Fruit fly (Drosophila melanogaster) whole organism, embryonic: ENCODE measurements around the gene Hat1.

ENCODE experiments used
- Asciz ChIP-seq: fragments of 200-800 bp; sonication (Bioruptor generic); optimal IDR thresholded peaks from 2 replicates; lab custom pipeline; 2017; ENCODE audit warnings: missing biosample characterization, mild to moderate bottlenecking, missing genetic modification characterization, missing genetic modification reagents
- Blimp-1 ChIP-seq: fragments of 200-800 bp; sonication (Bioruptor generic); optimal IDR thresholded peaks from 3 replicates; lab custom pipeline; 2018; ENCODE audit warnings: missing biosample characterization, missing genetic modification characterization, mild to moderate bottlenecking, moderate library complexity, missing genetic modification reagents
- CG12071 ChIP-seq: fragments of 200-800 bp; sonication (Bioruptor generic); optimal IDR thresholded peaks from 3 replicates; lab custom pipeline; 2018; ENCODE audit warnings: missing biosample characterization, mild to moderate bottlenecking, missing genetic modification characterization
- CG15073 ChIP-seq: fragments of 200-800 bp; sonication (Bioruptor generic); optimal IDR thresholded peaks from 2 replicates; lab custom pipeline; 2016; ENCODE audit warnings: missing biosample characterization, missing genetic modification characterization
- CG15601 ChIP-seq: fragments of 200-800 bp; sonication (Bioruptor generic); optimal IDR thresholded peaks from 3 replicates; lab custom pipeline; 2019; ENCODE audit warnings: missing biosample characterization, mild to moderate bottlenecking, missing genetic modification characterization, moderate library complexity
- CG15696 ChIP-seq: fragments of 200-800 bp; sonication (Bioruptor generic); optimal IDR thresholded peaks from 2 replicates; lab custom pipeline; 2019; ENCODE audit warnings: missing biosample characterization, mild to moderate bottlenecking, missing genetic modification characterization, moderate library complexity
- CG16863 ChIP-seq: fragments of 200-800 bp; sonication (Bioruptor generic); optimal IDR thresholded peaks from 3 replicates; lab custom pipeline; 2016; ENCODE audit warnings: missing biosample characterization, missing genetic modification characterization
- CG17612 ChIP-seq: fragments of 200-800 bp; sonication (Bioruptor generic); IDR thresholded peaks from 2 replicates; pipeline ENCODE4 v1.3.6; 2022; ENCODE audit warnings: missing biosample characterization, missing genetic modification characterization
- CG18262 ChIP-seq: fragments of 200-800 bp; optimal IDR thresholded peaks from 3 replicates; lab custom pipeline; 2019; ENCODE audit warnings: missing biosample characterization, mild to moderate bottlenecking, missing genetic modification characterization, moderate library complexity
- CG2678 ChIP-seq: fragments of 200-800 bp; sonication (Bioruptor generic); optimal IDR thresholded peaks from 3 replicates; lab custom pipeline; 2019; ENCODE audit warnings: missing biosample characterization, mild to moderate bottlenecking, missing genetic modification characterization, moderate library complexity
- CG31224 ChIP-seq: fragments of 200-800 bp; sonication (Bioruptor generic); IDR thresholded peaks from 2 replicates; pipeline ENCODE4 v1.3.6; 2022; ENCODE audit warnings: missing biosample characterization, missing genetic modification characterization
- CG33557 ChIP-seq: fragments of 200-800 bp; sonication (Bioruptor generic); optimal IDR thresholded peaks from 2 replicates; lab custom pipeline; 2019; ENCODE audit warnings: missing biosample characterization, mild to moderate bottlenecking, missing genetic modification characterization, moderate library complexity
- CG34224 ChIP-seq: fragments of 200-800 bp; sonication (Bioruptor generic); IDR thresholded peaks from 3 replicates; pipeline ENCODE4 v1.3.6; 2022; ENCODE audit warnings: missing biosample characterization, missing genetic modification characterization; ENCODE audit not compliant: partially characterized antibody
- CG4730 ChIP-seq: fragments of 200-800 bp; sonication (Bioruptor generic); IDR thresholded peaks from 2 replicates; pipeline ENCODE4 v1.3.6; 2022; ENCODE audit warnings: missing biosample characterization, missing genetic modification characterization
- CG7372 ChIP-seq: fragments of 200-800 bp; sonication (Bioruptor generic); IDR thresholded peaks from 2 replicates; pipeline ENCODE4 v1.3.6; 2022; ENCODE audit warnings: missing biosample characterization, missing genetic modification characterization
- CG7745 ChIP-seq: fragments of 200-800 bp; sonication (Bioruptor generic); optimal IDR thresholded peaks from 2 replicates; lab custom pipeline; 2018; ENCODE audit warnings: missing biosample characterization, mild to moderate bottlenecking, missing genetic modification characterization, moderate library complexity
- CG8290 ChIP-seq, 3 experiments: fragments of 200-800 bp; sonication (Bioruptor generic); optimal IDR thresholded peaks; 2 replicates each; lab custom pipeline; 2016 to 2019; ENCODE audit warnings: missing biosample characterization in 3 of 3, missing genetic modification characterization in 3 of 3, mild to moderate bottlenecking in 2 of 3, moderate library complexity in 1 of 3
- CG9437 ChIP-seq: fragments of 200-800 bp; sonication (Bioruptor generic); optimal IDR thresholded peaks from 2 replicates; lab custom pipeline; 2018; ENCODE audit warnings: missing biosample characterization, mild to moderate bottlenecking, missing genetic modification characterization
- Dfd ChIP-seq, 2 experiments: fragments of >200 bp; optimal IDR thresholded peaks; 2 replicates each; lab custom pipeline; 2017; ENCODE audit warnings: missing biosample characterization in 2 of 2, missing genetic modification characterization in 2 of 2
- ERR ChIP-seq: fragments of 200-800 bp; sonication (Bioruptor generic); optimal IDR thresholded peaks from 2 replicates; lab custom pipeline; 2016; ENCODE audit warnings: missing biosample characterization, missing genetic modification characterization
- Nf-YC ChIP-seq: fragments of 200-800 bp; optimal IDR thresholded peaks from 3 replicates; lab custom pipeline; 2019; ENCODE audit warnings: missing biosample characterization, mild to moderate bottlenecking, missing genetic modification characterization, moderate library complexity
- Oaz ChIP-seq: fragments of 200-800 bp; sonication (Bioruptor generic); IDR thresholded peaks from 2 replicates; pipeline ENCODE4 v1.3.6; 2022; ENCODE audit warnings: missing biosample characterization, missing genetic modification characterization
- Usf ChIP-seq: fragments of 200-800 bp; sonication (Bioruptor generic); optimal IDR thresholded peaks from 2 replicates; lab custom pipeline; 2017; ENCODE audit warnings: missing genotype, missing biosample characterization, missing genetic modification characterization
- Xrp1 ChIP-seq: fragments of 200-800 bp; sonication (Bioruptor generic); IDR thresholded peaks from 2 replicates; pipeline ENCODE4 v1.3.6; 2022; ENCODE audit warnings: missing biosample characterization, missing genetic modification characterization
- amos ChIP-seq: fragments of 200-800 bp; sonication (Bioruptor generic); IDR thresholded peaks from 2 replicates; pipeline ENCODE4 v1.3.6; 2022; ENCODE audit warnings: missing biosample characterization, missing genetic modification characterization; ENCODE audit not compliant: partially characterized antibody
- bbx ChIP-seq: fragments of 200-800 bp; sonication (Bioruptor generic); IDR thresholded peaks from 2 replicates; pipeline ENCODE4 v1.3.6; 2022; ENCODE audit warnings: missing biosample characterization, missing genetic modification characterization; ENCODE audit not compliant: partially characterized antibody
- br ChIP-seq: fragments of >200 bp; optimal IDR thresholded peaks from 2 replicates; lab custom pipeline; 2017
- bsh ChIP-seq, 2 experiments: fragments of 200-800 bp; sonication (Bioruptor generic); optimal IDR thresholded peaks; 2 replicates each; lab custom pipeline; 2017 to 2018; ENCODE audit warnings: mild to moderate bottlenecking in 2 of 2, missing biosample characterization in 2 of 2, missing genetic modification characterization in 2 of 2, moderate library complexity in 1 of 2
- cato ChIP-seq: fragments of 200-800 bp; sonication (Bioruptor generic); optimal IDR thresholded peaks from 2 replicates; lab custom pipeline; 2016; ENCODE audit warnings: missing biosample characterization, missing genetic modification characterization, borderline replicate concordance
- dati ChIP-seq: fragments of 200-800 bp; sonication (Bioruptor generic); IDR thresholded peaks from 2 replicates; pipeline ENCODE4 v1.3.6; 2022; ENCODE audit warnings: missing biosample characterization, missing genetic modification characterization
- gfzf ChIP-seq: fragments of 200-800 bp; sonication (Bioruptor generic); optimal IDR thresholded peaks from 2 replicates; lab custom pipeline; 2016; ENCODE audit warnings: missing biosample characterization, mild to moderate bottlenecking, missing genetic modification characterization, moderate library complexity
- gro ChIP-seq: fragments of 200-800 bp; sonication (Bioruptor generic); optimal IDR thresholded peaks from 2 replicates; lab custom pipeline; 2016; ENCODE audit warnings: missing biosample characterization, missing genetic modification characterization
- gsb-n ChIP-seq: fragments of 200-800 bp; sonication (Bioruptor generic); optimal IDR thresholded peaks from 3 replicates; lab custom pipeline; 2018; ENCODE audit warnings: missing biosample characterization, mild to moderate bottlenecking, missing genetic modification characterization
- hb ChIP-seq: fragments of 200-800 bp; sonication (Bioruptor generic); IDR thresholded peaks from 3 replicates; pipeline ENCODE4 v1.3.6; 2022; ENCODE audit warnings: missing biosample characterization, missing genetic modification characterization; ENCODE audit not compliant: partially characterized antibody
- kni ChIP-seq: fragments of 200-800 bp; sonication (Bioruptor generic); optimal IDR thresholded peaks from 3 replicates; lab custom pipeline; 2017; ENCODE audit warnings: mild to moderate bottlenecking, missing biosample characterization, missing genetic modification reagents, missing genetic modification characterization
- maf-S ChIP-seq: fragments of 200-800 bp; sonication (Bioruptor generic); optimal IDR thresholded peaks from 2 replicates; lab custom pipeline; 2016; ENCODE audit warnings: missing biosample characterization, missing genetic modification characterization
- p53 ChIP-seq: fragments of 200-800 bp; sonication (Bioruptor generic); optimal IDR thresholded peaks from 2 replicates; lab custom pipeline; 2016; ENCODE audit warnings: missing biosample characterization, missing genetic modification characterization
- pb ChIP-seq: fragments of 200-800 bp; sonication (Bioruptor generic); optimal IDR thresholded peaks from 3 replicates; lab custom pipeline; 2016; ENCODE audit warnings: missing biosample characterization, missing genetic modification characterization
- pnt ChIP-seq: fragments of 200-800 bp; sonication (Bioruptor generic); optimal IDR thresholded peaks from 3 replicates; lab custom pipeline; 2016; ENCODE audit warnings: missing biosample characterization, missing genetic modification characterization
- run ChIP-seq: fragments of 200-800 bp; sonication (Bioruptor generic); optimal IDR thresholded peaks from 3 replicates; lab custom pipeline; 2018; ENCODE audit warnings: missing biosample characterization, mild to moderate bottlenecking, missing genetic modification characterization
- sim ChIP-seq: fragments of 200-800 bp; sonication (Bioruptor generic); IDR thresholded peaks from 2 replicates; pipeline ENCODE4 v1.3.6; 2022; ENCODE audit warnings: missing biosample characterization, missing genetic modification characterization
- sqz ChIP-seq: fragments of 200-800 bp; sonication (Bioruptor generic); optimal IDR thresholded peaks from 3 replicates; lab custom pipeline; 2018; ENCODE audit warnings: missing biosample characterization, mild to moderate bottlenecking, missing genetic modification characterization
- sug ChIP-seq: fragments of 200-800 bp; optimal IDR thresholded peaks from 2 replicates; lab custom pipeline; 2019; ENCODE audit warnings: missing biosample characterization, mild to moderate bottlenecking, missing genetic modification characterization, moderate library complexity
- tap ChIP-seq: fragments of 200-800 bp; optimal IDR thresholded peaks from 3 replicates; lab custom pipeline; 2019; ENCODE audit warnings: missing biosample characterization, mild to moderate bottlenecking, missing genetic modification characterization, moderate library complexity
- tin ChIP-seq: fragments of 200-800 bp; sonication (Bioruptor generic); optimal IDR thresholded peaks from 3 replicates; lab custom pipeline; 2016; ENCODE audit warnings: missing biosample characterization, missing genetic modification characterization
- tna ChIP-seq: fragments of 200-800 bp; sonication (Bioruptor generic); IDR thresholded peaks from 2 replicates; pipeline ENCODE4 v1.3.6; 2022; ENCODE audit warnings: missing biosample characterization, missing genetic modification characterization; ENCODE audit not compliant: partially characterized antibody
- trem ChIP-seq: fragments of 200-800 bp; optimal IDR thresholded peaks from 3 replicates; lab custom pipeline; 2019; ENCODE audit warnings: missing biosample characterization, mild to moderate bottlenecking, missing genetic modification characterization, moderate library complexity
- zf30C ChIP-seq: fragments of 200-800 bp; sonication (Bioruptor generic); optimal IDR thresholded peaks from 3 replicates; lab custom pipeline; 2018; ENCODE audit warnings: missing biosample characterization, mild to moderate bottlenecking, missing genetic modification characterization

The Hat1 gene

DNA sequence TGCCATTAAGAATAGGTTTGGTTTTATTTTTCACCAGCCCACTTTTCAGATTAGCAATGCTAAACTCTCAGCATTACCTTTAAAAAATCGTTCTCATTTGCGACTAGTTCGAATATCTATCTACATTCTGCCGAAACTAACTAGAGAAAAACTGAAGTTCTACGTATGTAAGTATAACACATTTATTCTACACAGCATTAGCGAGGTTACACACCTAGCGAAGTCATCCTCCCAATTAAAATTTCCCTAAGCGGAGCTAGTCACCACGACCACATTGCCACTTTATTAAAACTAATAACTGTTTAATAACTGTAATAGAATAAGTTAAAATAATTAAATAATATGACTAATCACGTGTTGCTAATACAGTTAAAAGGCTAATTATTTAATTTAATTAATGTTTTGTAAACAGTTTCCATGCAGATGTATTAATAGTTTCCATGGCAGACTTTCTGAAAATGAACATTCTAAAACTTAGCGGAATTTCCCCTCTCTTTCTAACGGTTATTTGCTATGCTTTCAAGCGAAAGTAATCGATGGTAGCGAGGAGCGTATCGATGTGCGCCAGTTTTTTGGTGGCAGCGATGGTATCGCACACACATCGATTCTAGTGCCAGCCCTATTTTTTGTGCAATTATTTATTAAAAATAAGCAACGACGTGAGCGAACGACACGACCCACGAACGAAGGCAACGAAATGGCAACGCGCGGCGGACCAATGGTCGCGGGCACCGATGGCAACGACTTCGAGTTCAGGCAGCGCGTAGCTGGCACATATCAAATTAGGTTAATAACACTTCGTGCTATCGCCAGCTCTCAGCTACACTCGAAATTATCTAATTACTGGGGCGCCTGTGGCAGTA is 10.2 kb downstream of the Hat1 start, which contains the start of gene jagn (continued):
- TF ChIP-seq Xrp1 (GFP tag; lab: Robert Waterston, UW) (peak; percentile 38; the same call in 1 of the 2 replicates), CG2678 (tag; lab: Kevin White, UChicago) (no peak), CG8290 (GFP tag; optimal IDR thresholded peaks at IDR 0.05; lab: Kevin White, UChicago) (peak; percentile 53), CG8290 (tag; optimal IDR thresholded peaks at IDR 0.05; lab: Kevin White, UChicago) (peak in 1 of 2 experiments; percentile 75), run (tag; lab: Kevin White, UChicago) (no peak), bbx (GFP tag; lab: Robert Waterston, UW) (peak; percentile 100), hb (GFP tag; lab: Robert Waterston, UW) (peak; percentile 100), sug (tag; lab: Kevin White, UChicago) (peak; percentile 54), bsh (GFP tag; optimal IDR thresholded peaks at IDR 0.05; lab: Kevin White, UChicago) (peak in 1 of 2 experiments; percentile 37), tap (tag; lab: Kevin White, UChicago) (peak; percentile 44), br (lab: Kevin White, UChicago) (no peak), Dfd (GFP tag; optimal IDR thresholded peaks at IDR 0.05; lab: Kevin White, UChicago) (no peak), pnt (GFP tag; lab: Kevin White, UChicago) (no peak), Nf-YC (tag; lab: Kevin White, UChicago) (peak; percentile 50), Asciz (GFP tag; lab: Kevin White, UChicago) (no peak), CG16863 (GFP tag; lab: Kevin White, UChicago) (peak; percentile 45), Usf (peak; percentile 42), cato (GFP tag; lab: Kevin White, UChicago) (no peak), p53 (GFP tag; lab: Kevin White, UChicago) (peak; percentile 14), maf-S (peak; percentile 46), CG9437 (GFP tag; lab: Kevin White, UChicago) (peak; percentile 10), CG18262 (tag; lab: Kevin White, UChicago) (peak; percentile 49), dati (GFP tag; lab: Robert Waterston, UW) (no peak), trem (peak; percentile 77), tna (GFP tag; lab: Robert Waterston, UW) (peak; percentile 99), gsb-n (tag; lab: Kevin White, UChicago) (peak; percentile 48), CG31224 (GFP tag; lab: Robert Waterston, UW) (no peak), Oaz (GFP tag; lab: Robert Waterston, UW) (no peak), Blimp-1 (GFP tag; lab: Kevin White, UChicago) (peak; percentile 61), gro (GFP tag; lab: Kevin White, UChicago) (peak; percentile 78), gfzf (peak; percentile 32), CG17612 (no peak), CG4730 (GFP tag; lab: Robert Waterston, UW) (0 out of 2 replicates have a peak, but pooled peaks have one; percentile 28), zf30C (GFP tag; lab: Kevin White, UChicago) (no peak), CG12071 (peak; percentile 13), sqz (GFP tag; lab: Kevin White, UChicago) (no peak), tin (GFP tag; lab: Kevin White, UChicago) (peak; percentile 58), amos (peak; percentile 100), sim (GFP tag; lab: Robert Waterston, UW) (no peak), CG33557 (GFP tag; lab: Kevin White, UChicago) (peak; percentile 23), kni (GFP tag; lab: Kevin White, UChicago) (peak; percentile 77), CG34224 (GFP tag; lab: Robert Waterston, UW) (peak; percentile 98), CG15073 (GFP tag; lab: Kevin White, UChicago) (no peak), pb (peak; percentile 14), CG15696 (tag; lab: Kevin White, UChicago) (peak; percentile 13), CG15601 (tag; lab: Kevin White, UChicago) (peak; percentile 53), CG7372 (GFP tag; lab: Robert Waterston, UW) (peak; percentile 37; the same call in 1 of the 2 replicates), ERR (peak; percentile 10), CG7745 (tag; lab: Kevin White, UChicago) (no peak)
